Worm (Caenorhabditis elegans) whole organism, L4 larva: ENCODE data around the gene W06H8.6.

ENCODE experiments used
- D1046.2 ChIP-seq: fragments of 200-800 bp; sonication (Bioruptor generic); IDR thresholded peaks from 2 replicates; pipeline ENCODE4 v1.3.6; 2022; ENCODE audit warnings: missing genetic modification characterization, missing compliant biosample characterization
- F26F4.8 ChIP-seq: fragments of 200-800 bp; sonication (Bioruptor generic); conservative IDR thresholded peaks from 2 replicates; pipeline ENCODE4 v1.3.6; 2022; ENCODE audit warnings: missing genetic modification characterization, missing compliant biosample characterization
- T26A8.4 ChIP-seq: fragments of 200-800 bp; sonication (Bioruptor generic); IDR thresholded peaks from 2 replicates; pipeline ENCODE4 v1.3.6; 2022; ENCODE audit warnings: missing genetic modification characterization, missing compliant biosample characterization
- ZK546.5 ChIP-seq, 2 experiments: sonication (generic microtip); optimal IDR thresholded peaks; 2 replicates each; lab custom pipeline; 2017; ENCODE audit warnings: missing biosample characterization in 2 of 2, missing genetic modification characterization in 2 of 2
- aly-2 ChIP-seq: sonication (generic microtip); optimal IDR thresholded peaks from 2 replicates; lab custom pipeline; 2018; ENCODE audit warnings: missing biosample characterization, missing genetic modification characterization
- arid-1 ChIP-seq: fragments of 200-800 bp; sonication (Bioruptor generic); conservative IDR thresholded peaks from 2 replicates; pipeline ENCODE4 v1.3.6; 2022; ENCODE audit warnings: missing genetic modification reagents, missing genetic modification characterization, missing compliant biosample characterization
- ceh-32 ChIP-seq: sonication (generic microtip); optimal IDR thresholded peaks from 2 replicates; lab custom pipeline; 2016; ENCODE audit warnings: mild to moderate bottlenecking, missing genetic modification characterization, missing compliant biosample characterization; ENCODE audit not compliant: poor library complexity
- ceh-44 ChIP-seq: fragments of 200-800 bp; sonication (Bioruptor generic); IDR thresholded peaks from 2 replicates; pipeline ENCODE4 v1.3.6; 2022; ENCODE audit warnings: missing genetic modification reagents, missing genetic modification characterization, missing compliant biosample characterization
- ces-1 ChIP-seq: fragments of 150-350 bp; sonication (generic microtip); optimal IDR thresholded peaks from 4 replicates; lab custom pipeline; 2014; ENCODE audit warnings: missing biosample characterization, missing genetic modification reagents, missing genetic modification characterization
- ctbp-1 ChIP-seq: fragments of 200-800 bp; sonication (Bioruptor generic); IDR thresholded peaks from 2 replicates; pipeline ENCODE4 v1.3.6; 2022; ENCODE audit warnings: missing genetic modification reagents, missing genetic modification characterization, missing compliant biosample characterization
- daf-19 ChIP-seq: fragments of 200-800 bp; sonication (Bioruptor generic); conservative IDR thresholded peaks from 2 replicates; pipeline ENCODE4 v1.3.6; 2022; ENCODE audit warnings: missing genetic modification characterization, missing compliant biosample characterization
- daf-8 ChIP-seq: fragments of 200-800 bp; sonication (Bioruptor generic); IDR thresholded peaks from 2 replicates; pipeline ENCODE4 v1.3.6; 2022; ENCODE audit warnings: missing genetic modification characterization, missing compliant biosample characterization
- dmd-8 ChIP-seq: fragments of 200-800 bp; sonication (Bioruptor generic); IDR thresholded peaks from 2 replicates; pipeline ENCODE4 v1.3.6; 2022; ENCODE audit warnings: missing genetic modification characterization, missing compliant biosample characterization
- duxl-1 ChIP-seq: sonication (generic microtip); optimal IDR thresholded peaks from 2 replicates; lab custom pipeline; 2016; ENCODE audit warnings: mild to moderate bottlenecking, missing genetic modification characterization, moderate library complexity, missing compliant biosample characterization; ENCODE audit not compliant: poor library complexity
- dve-1 ChIP-seq: sonication (generic microtip); optimal IDR thresholded peaks from 2 replicates; lab custom pipeline; 2017; ENCODE audit warnings: antibody characterized with exemption, mild to moderate bottlenecking, missing genetic modification characterization, missing compliant biosample characterization; ENCODE audit not compliant: insufficient read depth
- fkh-10 ChIP-seq: fragments of 150-350 bp; optimal IDR thresholded peaks from 2 replicates; lab custom pipeline; 2014; ENCODE audit warnings: missing biosample characterization, missing genetic modification reagents, missing genetic modification characterization
- hlh-30 ChIP-seq: sonication (generic microtip); optimal IDR thresholded peaks from 2 replicates; lab custom pipeline; 2017; ENCODE audit warnings: antibody characterized with exemption, mild to moderate bottlenecking, missing genetic modification characterization, missing compliant biosample characterization; ENCODE audit not compliant: insufficient read depth
- hmg-1.1 ChIP-seq: fragments of 200-800 bp; sonication (Bioruptor generic); IDR thresholded peaks from 2 replicates; pipeline ENCODE4 v1.3.6; 2022; ENCODE audit warnings: missing genetic modification reagents, missing genetic modification characterization, missing compliant biosample characterization
- jun-1 ChIP-seq: fragments of 150-350 bp; optimal IDR thresholded peaks from 2 replicates; lab custom pipeline; 2014; ENCODE audit warnings: missing biosample characterization, missing genetic modification reagents, missing genetic modification characterization
- lin-1 ChIP-seq: fragments of 200-800 bp; sonication (Bioruptor generic); IDR thresholded peaks from 2 replicates; pipeline ENCODE4 v1.3.6; 2022; ENCODE audit warnings: missing genetic modification reagents, missing genetic modification characterization, missing compliant biosample characterization
- lin-29 ChIP-seq: fragments of 200-800 bp; sonication (Bioruptor generic); IDR thresholded peaks from 2 replicates; pipeline ENCODE4 v1.3.6; 2022; ENCODE audit warnings: missing genetic modification reagents, missing genetic modification characterization, missing compliant biosample characterization
- lin-38 ChIP-seq: fragments of 200-800 bp; sonication (Bioruptor generic); IDR thresholded peaks from 2 replicates; pipeline ENCODE4 v1.3.6; 2022; ENCODE audit warnings: missing genetic modification reagents, missing genetic modification characterization, missing compliant biosample characterization
- lir-3 ChIP-seq: sonication (generic microtip); optimal IDR thresholded peaks from 2 replicates; lab custom pipeline; 2016; ENCODE audit warnings: mild to moderate bottlenecking, missing genetic modification characterization, missing compliant biosample characterization
- lsy-2 ChIP-seq, 2 experiments: fragments of 150-350 bp in 1 of 2; sonication (generic microtip) in 1 of 2; optimal IDR thresholded peaks; 2 replicates each; lab custom pipeline; 2014 to 2017; ENCODE audit warnings: missing biosample characterization in 2 of 2, missing genetic modification characterization in 2 of 2
- madf-5 ChIP-seq, 2 experiments: fragments of 200-800 bp; sonication (Bioruptor generic); IDR thresholded peaks; 2 replicates each; pipeline ENCODE4 v1.3.6; 2022; ENCODE audit warnings: missing compliant biosample characterization in 2 of 2, missing genetic modification characterization in 2 of 2
- mdt-29 ChIP-seq: fragments of 200-800 bp; sonication (Bioruptor generic); IDR thresholded peaks from 2 replicates; pipeline ENCODE4 v1.3.6; 2022; ENCODE audit warnings: missing genetic modification reagents, missing genetic modification characterization, missing compliant biosample characterization
- mep-1 ChIP-seq: fragments of 150-350 bp; sonication (generic microtip); optimal IDR thresholded peaks from 3 replicates; lab custom pipeline; 2014; ENCODE audit warnings: missing biosample characterization, missing genetic modification characterization
- mxl-2 ChIP-seq: fragments of 200-800 bp; sonication (Bioruptor generic); conservative IDR thresholded peaks from 2 replicates; pipeline ENCODE4 v1.3.6; 2022; ENCODE audit warnings: missing genetic modification reagents, missing genetic modification characterization, missing compliant biosample characterization
- mxl-3 ChIP-seq: fragments of 200-800 bp; sonication (Bioruptor generic); optimal IDR thresholded peaks from 2 replicates; lab custom pipeline; 2018; ENCODE audit warnings: mild to moderate bottlenecking, missing genetic modification characterization, missing compliant biosample characterization
- nhr-111 ChIP-seq: fragments of 200-800 bp; sonication (Bioruptor generic); optimal IDR thresholded peaks from 2 replicates; lab custom pipeline; 2018; ENCODE audit warnings: mild to moderate bottlenecking, missing genetic modification characterization, missing compliant biosample characterization
- nhr-237 ChIP-seq: sonication (generic microtip); optimal IDR thresholded peaks from 2 replicates; lab custom pipeline; 2017; ENCODE audit warnings: missing biosample characterization, missing genetic modification characterization
- nhr-42 ChIP-seq: fragments of 200-800 bp; sonication (Bioruptor generic); IDR thresholded peaks from 2 replicates; pipeline ENCODE4 v1.3.6; 2022; ENCODE audit warnings: missing genetic modification characterization, missing compliant biosample characterization
- nhr-6 ChIP-seq: fragments of 150-350 bp; optimal IDR thresholded peaks from 2 replicates; lab custom pipeline; 2014; ENCODE audit warnings: missing biosample characterization, missing genetic modification characterization
- nhr-76 ChIP-seq: fragments of 150-350 bp; optimal IDR thresholded peaks from 2 replicates; lab custom pipeline; 2014; ENCODE audit warnings: missing biosample characterization, missing genetic modification characterization
- nhr-77 ChIP-seq: fragments of 150-350 bp; optimal IDR thresholded peaks from 2 replicates; lab custom pipeline; 2014; ENCODE audit warnings: missing biosample characterization, missing genetic modification characterization
- pha-4 ChIP-seq, 2 experiments: fragments of 150-350 bp in 1 of 2; fragments of 200-800 bp in 1 of 2; sonication (Bioruptor generic) in 1 of 2; IDR thresholded peaks in 1 of 2; optimal IDR thresholded peaks in 1 of 2; 2 replicates each; pipeline versions ENCODE4 v1.3.6 to Lab custom; 2014 to 2022; ENCODE audit warnings: missing genetic modification characterization in 2 of 2, missing genetic modification reagents in 2 of 2, missing biosample characterization in 1 of 2, missing compliant biosample characterization in 1 of 2
- rbr-2 ChIP-seq: sonication (generic microtip); optimal IDR thresholded peaks from 2 replicates; lab custom pipeline; 2016; ENCODE audit warnings: missing genotype, missing genetic modification characterization, missing compliant biosample characterization
- skn-1 ChIP-seq: fragments of 150-350 bp; optimal IDR thresholded peaks from 2 replicates; lab custom pipeline; 2014; ENCODE audit warnings: missing biosample characterization, missing genetic modification characterization
- snpc-1.2 ChIP-seq: fragments of 200-800 bp; sonication (Bioruptor generic); IDR thresholded peaks from 2 replicates; pipeline ENCODE4 v1.3.6; 2022; ENCODE audit warnings: missing genetic modification reagents, missing genetic modification characterization, missing compliant biosample characterization
- spr-1 ChIP-seq: sonication (generic microtip); optimal IDR thresholded peaks from 2 replicates; lab custom pipeline; 2016; ENCODE audit warnings: mild to moderate bottlenecking, missing genetic modification characterization, missing compliant biosample characterization
- tag-97 ChIP-seq: fragments of 200-800 bp; sonication (Bioruptor generic); IDR thresholded peaks from 2 replicates; pipeline ENCODE4 v1.3.6; 2022; ENCODE audit warnings: missing genetic modification characterization, missing compliant biosample characterization
- tra-1 ChIP-seq: fragments of 200-800 bp; sonication (Bioruptor generic); IDR thresholded peaks from 2 replicates; pipeline ENCODE4 v1.3.6; 2022; ENCODE audit warnings: missing genetic modification reagents, missing genetic modification characterization, missing compliant biosample characterization
- unc-130 ChIP-seq: sonication (generic microtip); optimal IDR thresholded peaks from 2 replicates; lab custom pipeline; 2016; ENCODE audit warnings: missing genetic modification reagents, missing genetic modification characterization, missing compliant biosample characterization
- ztf-11 ChIP-seq: fragments of 150-350 bp; optimal IDR thresholded peaks from 2 replicates; lab custom pipeline; 2014; ENCODE audit warnings: missing biosample characterization, missing genetic modification characterization
- ztf-7 ChIP-seq: fragments of 150-350 bp; optimal IDR thresholded peaks from 2 replicates; lab custom pipeline; 2014; ENCODE audit warnings: missing biosample characterization, missing genetic modification characterization

W06H8.6 gene

ce11 chrV:6238347-6238746 is 11.5 kb upstream of the W06H8.6 start (continued):
- TF ChIP-seq ZK546.5 (tag; optimal IDR thresholded peaks at IDR 0.05; lab: Kevin White, UChicago) (no peak), dmd-8 (GFP tag; lab: Robert Waterston, UW) (no peak), nhr-76 (tag; lab: Kevin White, UChicago) (no peak), tra-1 (GFP tag; lab: Robert Waterston, UW) (peak; percentile 86), ztf-11 (no peak), duxl-1 (tag; lab: Kevin White, UChicago) (no peak), unc-130 (GFP tag; lab: Kevin White, UChicago) (no peak), madf-5 (GFP tag; IDR thresholded peaks at IDR 0.05; lab: Robert Waterston, UW) (no peak), ces-1 (GFP tag; lab: Kevin White, UChicago) (no peak), pha-4 (GFP tag; IDR thresholded peaks at IDR 0.05; lab: Robert Waterston, UW) (no peak), pha-4 (tag; optimal IDR thresholded peaks at IDR 0.05; lab: Kevin White, UChicago) (no peak), mdt-29 (GFP tag; lab: Robert Waterston, UW) (no peak), fkh-10 (GFP tag; lab: Kevin White, UChicago) (no peak), lsy-2 (tag; optimal IDR thresholded peaks at IDR 0.05; lab: Kevin White, UChicago) (no peak), ceh-44 (GFP tag; lab: Robert Waterston, UW) (no peak), daf-8 (GFP tag; lab: Robert Waterston, UW) (no peak), spr-1 (no peak), arid-1 (GFP tag; lab: Robert Waterston, UW) (no peak), nhr-77 (tag; lab: Kevin White, UChicago) (no peak)

ce11 chrV:6234876-6235275 is 8.1 kb upstream of the W06H8.6 start, which contains the start of gene K08B12.3:
Gene K08B12.3 (plus strand): TSS chrV:6235176.
- TF ChIP-seq ztf-7 (tag; lab: Kevin White, UChicago) = no peak
- no peak for TF ChIP-seq ZK546.5 (tag; optimal IDR thresholded peaks at IDR 0.05; lab: Kevin White, UChicago)
- TF ChIP-seq lsy-2 (tag; optimal IDR thresholded peaks at IDR 0.05; lab: Kevin White, UChicago) = peak in 1 of 2 experiments; percentile 13
- TF ChIP-seq lin-38 (GFP tag; lab: Robert Waterston, UW) = peak; percentile 51
- peak; percentile 4 for TF ChIP-seq dve-1

DNA sequence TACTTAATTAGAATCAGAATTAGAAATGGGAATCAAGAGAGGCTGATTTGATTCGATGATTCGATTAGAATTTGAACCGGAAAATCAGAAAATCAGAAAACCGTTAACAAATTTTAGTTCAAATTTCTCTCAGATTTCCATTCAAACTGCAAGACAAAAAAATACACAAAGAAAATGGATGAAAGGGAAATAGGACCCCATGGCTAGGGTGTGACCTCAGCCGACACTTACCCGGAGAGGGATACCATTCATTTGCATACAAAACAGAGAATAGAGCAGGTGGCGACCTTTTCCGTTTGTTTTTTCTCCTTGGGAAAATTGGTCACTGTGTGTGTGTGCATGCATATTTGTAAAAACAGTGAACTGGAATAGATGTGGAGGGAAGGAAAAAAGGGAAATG is 7.1 kb upstream of the W06H8.6 start:
- no peak for TF ChIP-seq tra-1 (GFP tag; lab: Robert Waterston, UW)
- no peak for TF ChIP-seq daf-19
- TF ChIP-seq ceh-44 (GFP tag; lab: Robert Waterston, UW) = no peak
- no peak for TF ChIP-seq madf-5 (GFP tag; IDR thresholded peaks at IDR 0.05; lab: Robert Waterston, UW)
- TF ChIP-seq F26F4.8 (GFP tag; lab: Robert Waterston, UW) = no peak
- TF ChIP-seq ZK546.5 (tag; optimal IDR thresholded peaks at IDR 0.05; lab: Kevin White, UChicago) = no peak
- no peak for TF ChIP-seq mep-1 (tag; lab: Kevin White, UChicago)
- TF ChIP-seq snpc-1.2 (GFP tag; lab: Robert Waterston, UW) = no peak

DNA sequence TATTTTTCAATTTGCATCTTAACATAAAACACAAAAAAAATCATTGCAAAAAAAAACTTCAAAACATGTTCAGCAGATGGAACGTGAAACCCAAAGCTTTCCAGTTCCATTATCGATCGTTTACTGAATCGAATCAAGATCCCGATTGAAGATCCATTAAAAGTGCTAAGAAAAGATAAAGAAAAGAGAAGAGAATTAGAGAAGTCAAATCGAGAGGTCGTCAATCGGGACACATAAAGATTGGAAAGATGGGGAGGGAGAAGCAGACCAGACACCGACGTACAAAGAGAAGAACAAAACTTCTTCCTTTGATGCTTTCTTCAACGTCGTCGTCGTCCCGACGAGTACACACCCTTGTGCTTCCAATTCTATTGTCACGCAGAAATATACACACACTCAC is 6.1 kb upstream of the W06H8.6 start:
- TF ChIP-seq lin-1 (GFP tag; lab: Robert Waterston, UW) = no peak
- no peak for TF ChIP-seq nhr-42 (GFP tag; lab: Robert Waterston, UW)
- no peak for TF ChIP-seq hmg-1.1 (GFP tag; lab: Robert Waterston, UW)
- TF ChIP-seq arid-1 (GFP tag; lab: Robert Waterston, UW) = no peak
- no peak for TF ChIP-seq nhr-111 (GFP tag; lab: Kevin White, UChicago)
- no peak for TF ChIP-seq duxl-1 (tag; lab: Kevin White, UChicago)
- no peak for TF ChIP-seq mxl-3
- peak; percentile 24 for TF ChIP-seq hlh-30 (tag; lab: Kevin White, UChicago)
- TF ChIP-seq aly-2 (tag; lab: Kevin White, UChicago) = no peak
- no peak for TF ChIP-seq T26A8.4 (GFP tag; lab: Robert Waterston, UW)
- TF ChIP-seq rbr-2 (tag; lab: Kevin White, UChicago) = no peak
- no peak for TF ChIP-seq tag-97 (GFP tag; lab: Robert Waterston, UW)
- no peak for TF ChIP-seq nhr-6 (tag; lab: Kevin White, UChicago)
- no peak for TF ChIP-seq jun-1 (tag; lab: Kevin White, UChicago)
- no peak for TF ChIP-seq skn-1 (tag; lab: Kevin White, UChicago)
- TF ChIP-seq ctbp-1 = peak; percentile 24; the same call in 1 of the 2 replicates
- no peak for TF ChIP-seq lir-3 (tag; lab: Kevin White, UChicago)
- TF ChIP-seq mxl-2 (GFP tag; lab: Robert Waterston, UW) = no peak
- TF ChIP-seq lin-29 (GFP tag; lab: Robert Waterston, UW) = no peak
- TF ChIP-seq fkh-10 (GFP tag; lab: Kevin White, UChicago) = peak; percentile 47
- no peak for TF ChIP-seq ceh-32 (tag; lab: Kevin White, UChicago)
- no peak for TF ChIP-seq D1046.2 (GFP tag; lab: Robert Waterston, UW)
- no peak for TF ChIP-seq nhr-237 (tag; lab: Kevin White, UChicago)
